Worm (Caenorhabditis elegans) whole organism, L3 larva: Measurements from ENCODE around the gene C47E8.9.

Experiments used
- lin-15B ChIP-seq: fragments of 150-350 bp; optimal IDR thresholded peaks from 2 replicates; lab custom pipeline; 2014; ENCODE audit warnings: missing biosample characterization, missing genetic modification characterization
- lin-39 ChIP-seq: fragments of 150-350 bp; optimal IDR thresholded peaks from 2 replicates; lab custom pipeline; 2018; ENCODE audit warnings: missing biosample characterization, missing genetic modification reagents, missing genetic modification characterization
- nhr-11 ChIP-seq: fragments of 150-350 bp; optimal IDR thresholded peaks from 2 replicates; lab custom pipeline; 2014; ENCODE audit warnings: missing biosample characterization, missing genetic modification characterization
- pqm-1 ChIP-seq: fragments of 150-350 bp; optimal IDR thresholded peaks from 2 replicates; lab custom pipeline; 2017; ENCODE audit warnings: missing biosample characterization, missing genetic modification characterization, inconsistent platforms

DNA sequence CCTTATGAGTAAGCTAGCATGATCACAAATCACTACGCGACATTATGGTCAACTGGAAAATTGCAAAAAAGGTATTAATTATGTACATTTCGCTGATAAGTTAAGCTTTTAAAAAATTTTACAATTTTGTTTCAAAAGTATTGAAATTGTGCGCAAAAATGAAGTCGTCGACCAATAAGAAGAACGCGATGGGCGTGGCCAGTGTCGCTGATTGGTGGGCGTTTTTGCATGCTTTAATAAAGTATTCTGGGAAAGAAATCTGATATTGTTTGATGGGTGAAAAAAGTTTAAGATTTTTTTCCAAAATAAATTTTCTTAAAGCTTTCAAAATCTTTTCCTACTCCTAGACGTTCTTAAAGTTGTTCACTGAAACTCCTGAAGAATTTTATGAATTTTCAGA lies 15.2 kb downstream of the C47E8.9 start:
- TF ChIP-seq lin-39 (tag; lab: Kevin White, UChicago) (no peak), nhr-11 (tag; lab: Kevin White, UChicago) (no peak), lin-15B (tag; lab: Kevin White, UChicago) (no peak), pqm-1 (tag; lab: Kevin White, UChicago) (no peak)
